Fruit fly (Drosophila melanogaster) whole organism, embryonic: ENCODE data around the gene saturn.
A peak's percentile ranks its signal among the peaks of the same experiment; 100 is the strongest.

Source experiments
- CG10274 ChIP-seq: fragments of 200-800 bp; sonication (Bioruptor generic); optimal IDR thresholded peaks from 3 replicates; lab custom pipeline; 2017; ENCODE audit warnings: missing biosample characterization, mild to moderate bottlenecking, missing genetic modification characterization
- CG11504 ChIP-seq: fragments of 200-800 bp; sonication (Bioruptor generic); optimal IDR thresholded peaks from 3 replicates; lab custom pipeline; 2019; ENCODE audit warnings: missing biosample characterization, mild to moderate bottlenecking, missing genetic modification characterization, moderate library complexity
- CG12659 ChIP-seq: fragments of 200-800 bp; sonication (Bioruptor generic); optimal IDR thresholded peaks from 3 replicates; lab custom pipeline; 2017; ENCODE audit warnings: mild to moderate bottlenecking, missing biosample characterization, missing genetic modification reagents, missing genetic modification characterization
- CG14441 ChIP-seq: fragments of 200-800 bp; sonication (Bioruptor generic); IDR thresholded peaks from 2 replicates; pipeline ENCODE4 v1.3.6; 2022; ENCODE audit warnings: missing biosample characterization, missing genetic modification characterization
- CG1603 ChIP-seq: fragments of 200-800 bp; sonication (Bioruptor generic); optimal IDR thresholded peaks from 2 replicates; lab custom pipeline; 2019; ENCODE audit warnings: missing biosample characterization, mild to moderate bottlenecking, missing genetic modification characterization, moderate library complexity
- CG17568 ChIP-seq: fragments of 200-800 bp; sonication (Bioruptor generic); optimal IDR thresholded peaks from 2 replicates; lab custom pipeline; 2018; ENCODE audit warnings: missing biosample characterization, mild to moderate bottlenecking, missing genetic modification characterization, moderate library complexity
- CG18262 ChIP-seq: fragments of 200-800 bp; optimal IDR thresholded peaks from 3 replicates; lab custom pipeline; 2019; ENCODE audit warnings: missing biosample characterization, mild to moderate bottlenecking, missing genetic modification characterization, moderate library complexity
- CG18599 ChIP-seq: fragments of 200-800 bp; sonication (Bioruptor generic); optimal IDR thresholded peaks from 3 replicates; lab custom pipeline; 2017; ENCODE audit warnings: missing biosample characterization, missing genetic modification characterization, mild to moderate bottlenecking, moderate library complexity, missing genetic modification reagents
- CG2120 ChIP-seq: fragments of 200-800 bp; sonication (Bioruptor generic); optimal IDR thresholded peaks from 3 replicates; lab custom pipeline; 2016; ENCODE audit warnings: missing biosample characterization, missing genetic modification characterization
- CG2875 ChIP-seq: fragments of 200-800 bp; sonication (Bioruptor generic); optimal IDR thresholded peaks from 2 replicates; lab custom pipeline; 2017; ENCODE audit warnings: missing biosample characterization, mild to moderate bottlenecking, missing genetic modification characterization, missing genetic modification reagents
- CG3407 ChIP-seq: fragments of 200-800 bp; sonication (Bioruptor generic); optimal IDR thresholded peaks from 2 replicates; lab custom pipeline; 2018; ENCODE audit warnings: missing biosample characterization, mild to moderate bottlenecking, missing genetic modification characterization
- CG7987 ChIP-seq: fragments of 200-800 bp; sonication (Bioruptor generic); optimal IDR thresholded peaks from 2 replicates; lab custom pipeline; 2018; ENCODE audit warnings: missing biosample characterization, mild to moderate bottlenecking, missing genetic modification characterization, moderate library complexity
- CG9437 ChIP-seq: fragments of 200-800 bp; sonication (Bioruptor generic); optimal IDR thresholded peaks from 2 replicates; lab custom pipeline; 2018; ENCODE audit warnings: missing biosample characterization, mild to moderate bottlenecking, missing genetic modification characterization
- Deaf1 ChIP-seq: fragments of 200-800 bp; optimal IDR thresholded peaks from 3 replicates; lab custom pipeline; 2019; ENCODE audit warnings: missing biosample characterization, mild to moderate bottlenecking, missing genetic modification characterization, moderate library complexity
- Dip3 ChIP-seq: fragments of 200-800 bp; sonication (Bioruptor generic); optimal IDR thresholded peaks from 3 replicates; lab custom pipeline; 2016; ENCODE audit warnings: missing biosample characterization, missing genetic modification characterization
- Doc2 ChIP-seq: fragments of 200-800 bp; sonication (Bioruptor generic); IDR thresholded peaks from 2 replicates; pipeline ENCODE4 v1.3.6; 2022; ENCODE audit warnings: missing biosample characterization, missing genetic modification characterization
- Fer1 ChIP-seq: fragments of 200-800 bp; sonication (Bioruptor generic); optimal IDR thresholded peaks from 2 replicates; lab custom pipeline; 2017; ENCODE audit warnings: missing biosample characterization, mild to moderate bottlenecking, missing genetic modification characterization
- HLHmδ ChIP-seq: fragments of 200-800 bp; sonication (Bioruptor generic); optimal IDR thresholded peaks from 2 replicates; lab custom pipeline; 2018; ENCODE audit warnings: missing biosample characterization, mild to moderate bottlenecking, missing genetic modification characterization, moderate library complexity
- Hmx ChIP-seq: fragments of 200-800 bp; sonication (Bioruptor generic); optimal IDR thresholded peaks from 2 replicates; lab custom pipeline; 2016; ENCODE audit warnings: missing biosample characterization, missing genetic modification characterization
- Hr78 ChIP-seq, 2 experiments: fragments of 200-800 bp in 1 of 2; fragments of >200 bp in 1 of 2; sonication (Bioruptor generic) in 1 of 2; optimal IDR thresholded peaks; 2 replicates each; lab custom pipeline; 2017 to 2019; ENCODE audit warnings: missing biosample characterization in 2 of 2, missing genetic modification characterization in 2 of 2, mild to moderate bottlenecking in 1 of 2, moderate library complexity in 1 of 2
- Kr ChIP-seq: fragments of 200-800 bp; sonication (Bioruptor generic); optimal IDR thresholded peaks from 2 replicates; lab custom pipeline; 2017; ENCODE audit warnings: missing biosample characterization, mild to moderate bottlenecking, missing genetic modification characterization
- Nf-YC ChIP-seq: fragments of 200-800 bp; optimal IDR thresholded peaks from 3 replicates; lab custom pipeline; 2019; ENCODE audit warnings: missing biosample characterization, mild to moderate bottlenecking, missing genetic modification characterization, moderate library complexity
- Poxn ChIP-seq: fragments of 200-800 bp; sonication (Bioruptor generic); IDR thresholded peaks from 2 replicates; pipeline ENCODE4 v1.3.6; 2022; ENCODE audit warnings: missing biosample characterization, missing genetic modification characterization
- Rfx ChIP-seq: fragments of 200-800 bp; sonication (Bioruptor generic); IDR thresholded peaks from 2 replicates; pipeline ENCODE4 v1.3.6; 2022; ENCODE audit warnings: missing biosample characterization, missing genetic modification characterization
- Sox100B ChIP-seq: fragments of 200-800 bp; sonication (Bioruptor generic); optimal IDR thresholded peaks from 3 replicates; lab custom pipeline; 2018; ENCODE audit warnings: missing biosample characterization, mild to moderate bottlenecking, missing genetic modification characterization
- Spps ChIP-seq: fragments of 200-800 bp; sonication (Bioruptor generic); optimal IDR thresholded peaks from 2 replicates; lab custom pipeline; 2018; ENCODE audit warnings: missing biosample characterization, mild to moderate bottlenecking, missing genetic modification characterization
- ap ChIP-seq: fragments of 200-800 bp; sonication (Bioruptor generic); IDR thresholded peaks from 2 replicates; pipeline ENCODE4 v1.3.6; 2022; ENCODE audit warnings: missing biosample characterization, missing genetic modification characterization
- bab2 ChIP-seq: fragments of 200-800 bp; sonication (Bioruptor generic); optimal IDR thresholded peaks from 2 replicates; lab custom pipeline; 2016; ENCODE audit warnings: missing biosample characterization, missing genetic modification characterization
- bbx ChIP-seq: fragments of 200-800 bp; sonication (Bioruptor generic); IDR thresholded peaks from 2 replicates; pipeline ENCODE4 v1.3.6; 2022; ENCODE audit warnings: missing biosample characterization, missing genetic modification characterization; ENCODE audit not compliant: partially characterized antibody
- bigmax ChIP-seq: fragments of 200-800 bp; sonication (Bioruptor generic); optimal IDR thresholded peaks from 2 replicates; lab custom pipeline; 2018; ENCODE audit warnings: missing biosample characterization, mild to moderate bottlenecking, missing genetic modification characterization
- chm ChIP-seq: fragments of 200-800 bp; sonication (Bioruptor generic); IDR thresholded peaks from 2 replicates; pipeline ENCODE4 v1.3.6; 2022; ENCODE audit warnings: missing biosample characterization, missing genetic modification characterization
- dysf ChIP-seq: fragments of 200-800 bp; sonication (Bioruptor generic); IDR thresholded peaks from 3 replicates; pipeline ENCODE4 v1.3.6; 2022; ENCODE audit warnings: missing biosample characterization, missing genetic modification characterization
- emc ChIP-seq: fragments of 200-800 bp; sonication (Bioruptor generic); optimal IDR thresholded peaks from 2 replicates; lab custom pipeline; 2016; ENCODE audit warnings: missing biosample characterization, missing genetic modification characterization
- ewg ChIP-seq: fragments of 200-800 bp; sonication (Bioruptor generic); optimal IDR thresholded peaks from 3 replicates; lab custom pipeline; 2017; ENCODE audit warnings: mild to moderate bottlenecking, missing biosample characterization, missing genetic modification reagents, missing genetic modification characterization
- gsb-n ChIP-seq: fragments of 200-800 bp; sonication (Bioruptor generic); optimal IDR thresholded peaks from 3 replicates; lab custom pipeline; 2018; ENCODE audit warnings: missing biosample characterization, mild to moderate bottlenecking, missing genetic modification characterization
- insv ChIP-seq, 2 experiments: fragments of 200-800 bp; sonication (Bioruptor generic); optimal IDR thresholded peaks; 3 replicates each; lab custom pipeline; 2016 to 2018; ENCODE audit warnings: missing biosample characterization in 2 of 2, missing genetic modification characterization in 2 of 2
- inv ChIP-seq: fragments of 200-800 bp; sonication (Bioruptor generic); IDR thresholded peaks from 2 replicates; pipeline ENCODE4 v1.3.6; 2022; ENCODE audit warnings: missing biosample characterization, missing genetic modification characterization; ENCODE audit not compliant: partially characterized antibody
- mld ChIP-seq: fragments of 200-800 bp; sonication (Bioruptor generic); IDR thresholded peaks from 3 replicates; pipeline ENCODE4 v1.3.6; 2022; ENCODE audit warnings: missing biosample characterization, missing genetic modification characterization; ENCODE audit not compliant: partially characterized antibody
- prd ChIP-seq, 3 experiments: fragments of >200 bp in 2 of 3; fragments of 200-800 bp in 1 of 3; sonication (Bioruptor generic) in 1 of 3; optimal IDR thresholded peaks in 2 of 3; IDR thresholded peaks in 1 of 3; 2 replicates in 2 of 3; 3 replicates in 1 of 3; pipeline versions ENCODE4 v1.3.6 to Lab custom; 2017 to 2022; ENCODE audit warnings: missing biosample characterization in 1 of 3, missing genetic modification characterization in 1 of 3
- pros ChIP-seq: fragments of 200-800 bp; sonication (Bioruptor generic); optimal IDR thresholded peaks from 3 replicates; lab custom pipeline; 2019; ENCODE audit warnings: missing biosample characterization, mild to moderate bottlenecking, missing genetic modification characterization, moderate library complexity
- run ChIP-seq: fragments of 200-800 bp; sonication (Bioruptor generic); optimal IDR thresholded peaks from 3 replicates; lab custom pipeline; 2018; ENCODE audit warnings: missing biosample characterization, mild to moderate bottlenecking, missing genetic modification characterization
- slbo ChIP-seq: fragments of 200-800 bp; sonication (Bioruptor generic); IDR thresholded peaks from 2 replicates; pipeline ENCODE4 v1.3.6; 2022; ENCODE audit warnings: missing biosample characterization, missing genetic modification characterization
- slp2 ChIP-seq: fragments of 200-800 bp; sonication (Bioruptor generic); optimal IDR thresholded peaks from 2 replicates; lab custom pipeline; 2016; ENCODE audit warnings: missing biosample characterization, missing genetic modification characterization
- so ChIP-seq: fragments of 200-800 bp; sonication (Bioruptor generic); IDR thresholded peaks from 3 replicates; pipeline ENCODE4 v1.3.6; 2022; ENCODE audit warnings: missing biosample characterization, missing genetic modification characterization
- ssp ChIP-seq: fragments of 200-800 bp; sonication (Bioruptor generic); IDR thresholded peaks from 2 replicates; pipeline ENCODE4 v1.3.6; 2022; ENCODE audit warnings: missing biosample characterization, missing genetic modification characterization
- stc ChIP-seq: fragments of 200-800 bp; sonication (Bioruptor generic); IDR thresholded peaks from 2 replicates; pipeline ENCODE4 v1.3.6; 2022; ENCODE audit warnings: missing biosample characterization, missing genetic modification characterization
- usp ChIP-seq: fragments of >200 bp; optimal IDR thresholded peaks from 2 replicates; lab custom pipeline; 2017; ENCODE audit warnings: missing biosample characterization, missing genetic modification characterization

saturn gene

dm6 chr3L:14190625-14191475 lies 12.3 kb upstream of the saturn start, which contains the start of gene nuf (continued):
- TF ChIP-seq CG12659 = peak; percentile 62
- peak; percentile 55 for TF ChIP-seq CG17568 (GFP tag; lab: Kevin White, UChicago)
- peak; percentile 24 for TF ChIP-seq CG2875 (GFP tag; lab: Kevin White, UChicago)
- TF ChIP-seq Deaf1 = peak; percentile 41
- TF ChIP-seq CG9437 (GFP tag; lab: Kevin White, UChicago) = peak; percentile 3
- no peak for TF ChIP-seq ssp (GFP tag; lab: Robert Waterston, UW)
- TF ChIP-seq Hr78 (GFP tag; optimal IDR thresholded peaks at IDR 0.05; lab: Kevin White, UChicago) = peak in 1 of 2 experiments; percentile 7
- peak; percentile 84 for TF ChIP-seq chm (GFP tag; lab: Robert Waterston, UW)
- TF ChIP-seq CG7987 (GFP tag; lab: Kevin White, UChicago) = peak; percentile 90
- TF ChIP-seq CG2120 = no peak
- TF ChIP-seq Sox100B = peak; percentile 74
- peak; percentile 58 for TF ChIP-seq pros (GFP tag; lab: Kevin White, UChicago)
- TF ChIP-seq CG1603 (tag; lab: Kevin White, UChicago) = peak; percentile 38
- peak; percentile 16 for TF ChIP-seq gsb-n
- peak; percentile 38 for TF ChIP-seq run (tag; lab: Kevin White, UChicago)
- TF ChIP-seq bigmax = peak; percentile 24
- peak; percentile 42 for TF ChIP-seq slbo (GFP tag; lab: Robert Waterston, UW)
- no peak for TF ChIP-seq usp (GFP tag; lab: Kevin White, UChicago)
- TF ChIP-seq mld (GFP tag; lab: Robert Waterston, UW) = no peak
- TF ChIP-seq CG14441 = peak; percentile 35; the same call in 1 of the 2 replicates
- no peak for TF ChIP-seq CG10274 (GFP tag; lab: Kevin White, UChicago)
- peak; percentile 8 for TF ChIP-seq CG11504
- TF ChIP-seq slp2 (GFP tag; lab: Kevin White, UChicago) = peak; percentile 34
- TF ChIP-seq bbx = peak; percentile 62
- peak; percentile 50 to 99 for TF ChIP-seq insv (GFP tag; optimal IDR thresholded peaks at IDR 0.05; lab: Kevin White, UChicago)
- peak; percentile 76; the same call in 1 of the 2 replicates for TF ChIP-seq Rfx (GFP tag; lab: Robert Waterston, UW)
- TF ChIP-seq ap (GFP tag; lab: Robert Waterston, UW) = no peak
- TF ChIP-seq Poxn (GFP tag; lab: Robert Waterston, UW) = no peak
- TF ChIP-seq CG18262 (tag; lab: Kevin White, UChicago) = peak; percentile 38
- no peak for TF ChIP-seq Spps (tag; lab: Kevin White, UChicago)
- TF ChIP-seq dysf (GFP tag; lab: Robert Waterston, UW) = no peak
- no peak for TF ChIP-seq prd (optimal IDR thresholded peaks at IDR 0.05; lab: Kevin White, UChicago)
- TF ChIP-seq prd (GFP tag; IDR thresholded peaks at IDR 0.05; lab: Robert Waterston, UW) = peak; percentile 10; the same call in 1 of the 3 replicates
- TF ChIP-seq inv = no peak
- no peak for TF ChIP-seq Dip3 (GFP tag; lab: Kevin White, UChicago)
- peak; percentile 23 for TF ChIP-seq Nf-YC (tag; lab: Kevin White, UChicago)
- TF ChIP-seq stc (GFP tag; lab: Robert Waterston, UW) = peak; percentile 48; the same call in 1 of the 2 replicates
- TF ChIP-seq bab2 = no peak
- TF ChIP-seq so (GFP tag; lab: Robert Waterston, UW) = peak; percentile 20; the same call in 1 of the 3 replicates
- peak; percentile 80 for TF ChIP-seq Fer1
- peak; percentile 8 for TF ChIP-seq CG3407 (GFP tag; lab: Kevin White, UChicago)
- no peak for TF ChIP-seq Hmx (GFP tag; lab: Kevin White, UChicago)
- TF ChIP-seq Kr = peak; percentile 34
- peak; percentile 68 for TF ChIP-seq CG18599 (GFP tag; lab: Kevin White, UChicago)
- TF ChIP-seq ewg (GFP tag; lab: Kevin White, UChicago) = peak; percentile 37
- no peak for TF ChIP-seq Doc2
- no peak for TF ChIP-seq emc (GFP tag; lab: Kevin White, UChicago)
- peak; percentile 90 for TF ChIP-seq HLHmδ (GFP tag; lab: Kevin White, UChicago)
